Worm (Caenorhabditis elegans) whole organism, early embryonic: ENCODE data around the gene cyp-14A4.

ENCODE experiments used
- F13C5.2 ChIP-seq: sonication (generic microtip); optimal IDR thresholded peaks from 2 replicates; lab custom pipeline; 2017; ENCODE audit warnings: mild to moderate bottlenecking, missing genetic modification characterization, inconsistent platforms, missing compliant biosample characterization
- ama-1 ChIP-seq: fragments of 150-350 bp; optimal IDR thresholded peaks from 2 replicates; lab custom pipeline; 2014
- ceh-13 ChIP-seq: fragments of 200-800 bp; sonication (Bioruptor generic); optimal IDR thresholded peaks from 2 replicates; lab custom pipeline; 2018; ENCODE audit warnings: mild to moderate bottlenecking, missing genetic modification characterization, missing compliant biosample characterization
- ceh-36 ChIP-seq: sonication (generic microtip); optimal IDR thresholded peaks from 2 replicates; lab custom pipeline; 2016; ENCODE audit warnings: missing genetic modification characterization, inconsistent platforms, missing compliant biosample characterization
- flt-1 ChIP-seq: fragments of 200-800 bp; sonication (Bioruptor generic); IDR thresholded peaks from 2 replicates; pipeline ENCODE4 v1.3.6; 2022; ENCODE audit warnings: missing genetic modification characterization, missing compliant biosample characterization
- scrt-1 ChIP-seq: fragments of 200-800 bp; sonication (Bioruptor generic); IDR thresholded peaks from 2 replicates; pipeline ENCODE4 v1.3.6; 2022; ENCODE audit warnings: missing genetic modification characterization, missing compliant biosample characterization
- tbx-37 ChIP-seq: fragments of 200-800 bp; sonication (Bioruptor generic); conservative IDR thresholded peaks from 2 replicates; pipeline ENCODE4 v1.3.6; 2022; ENCODE audit warnings: missing genetic modification reagents, missing genetic modification characterization, missing compliant biosample characterization

- TF ChIP-seq F13C5.2 (tag; lab: Kevin White, UChicago) (no peak), ceh-36 (tag; lab: Kevin White, UChicago) (no peak), ama-1 (lab: Kevin White, UChicago) (no peak), scrt-1 (GFP tag; lab: Robert Waterston, UW) (no peak), flt-1 (no peak), ceh-13 (GFP tag; lab: Kevin White, UChicago) (no peak), tbx-37 (GFP tag; lab: Robert Waterston, UW) (no peak)
These were observed 38.9 kb upstream of the cyp-14A4 start, which contains the start of gene F46G10.2 for ce11 chrX:13322886-13323285.
